Fruit fly (Drosophila melanogaster): ENCODE results near the gene CG13315.

dm6 chr3L:9074882-9075281 lies 21.8 kb upstream of the CG13315 start:
- TF ChIP-seq CG32121 (GFP tag; IDR thresholded peaks at IDR 0.05) = no peak
- TF ChIP-seq CG34367 (tag; optimal IDR thresholded peaks at IDR 0.05) = no peak
- TF ChIP-seq EcR (GFP tag; optimal IDR thresholded peaks at IDR 0.05) = no peak
- no peak for TF ChIP-seq fd96Ca (GFP tag; IDR thresholded peaks at IDR 0.05)
- no peak for TF ChIP-seq CG14655 (GFP tag; optimal IDR thresholded peaks at IDR 0.05)
- TF ChIP-seq CG12605 (GFP tag; IDR thresholded peaks at IDR 0.05) = no peak
- TF ChIP-seq gl (tag; optimal IDR thresholded peaks at IDR 0.05) = no peak
- no peak for TF ChIP-seq Pif1A (GFP tag; optimal IDR thresholded peaks at IDR 0.05)
- TF ChIP-seq D1 (tag; optimal IDR thresholded peaks at IDR 0.05) = no peak
- TF ChIP-seq Ets98B (GFP tag; IDR thresholded peaks at IDR 0.05) = no peak
- TF ChIP-seq CG9948 (tag; optimal IDR thresholded peaks at IDR 0.05) = no peak
- no peak for TF ChIP-seq CG4496 (GFP tag; IDR thresholded peaks at IDR 0.05)

All from whole organism, pupa.